Fruit fly (Drosophila melanogaster): ENCODE measurements around the gene Tbc1d8-9.

The Tbc1d8-9 gene

dm6 chr3L:21324724-21325123, 18.8 kb downstream of the Tbc1d8-9 start:
- TF ChIP-seq CG4360 (GFP tag; IDR thresholded peaks at IDR 0.05) (no peak), danr (GFP tag; IDR thresholded peaks at IDR 0.05) (no peak), TFAM (GFP tag; optimal IDR thresholded peaks at IDR 0.05) (no peak), CG10209 (GFP tag; optimal IDR thresholded peaks at IDR 0.05) (no peak), tin (GFP tag; optimal IDR thresholded peaks at IDR 0.05) (no peak), CG6854 (GFP tag; optimal IDR thresholded peaks at IDR 0.05) (no peak), ken (GFP tag; IDR thresholded peaks at IDR 0.05) (0 out of 3 replicates have a peak, but pooled peaks have one; percentile 6), CG10979 (tag; optimal IDR thresholded peaks at IDR 0.05) (no peak), slbo (GFP tag; IDR thresholded peaks at IDR 0.05) (no peak), zen2 (GFP tag; IDR thresholded peaks at IDR 0.05; ENCODE audit: partially characterized antibody) (no peak), toy (GFP tag; IDR thresholded peaks at IDR 0.05) (no peak), crp (GFP tag; optimal IDR thresholded peaks at IDR 0.05) (no peak), Ets65A (GFP tag) (peak; percentile 50), tup (GFP tag; optimal IDR thresholded peaks at IDR 0.05) (no peak), Dref (GFP tag; IDR thresholded peaks at IDR 0.05) (0 out of 2 replicates have a peak, but pooled peaks have one; percentile 2), caup (GFP tag; optimal IDR thresholded peaks at IDR 0.05; ENCODE audit: severe bottlenecking) (no peak), croc (GFP tag; conservative IDR thresholded peaks at IDR 0.05) (no peak), CG3065 (GFP tag; optimal IDR thresholded peaks at IDR 0.05) (no peak), Ada2b (GFP tag; IDR thresholded peaks at IDR 0.05) (no peak), CG11093 (GFP tag; IDR thresholded peaks at IDR 0.05) (no peak), Oli (tag; optimal IDR thresholded peaks at IDR 0.05) (no peak), kni (GFP tag; optimal IDR thresholded peaks at IDR 0.05) (no peak), Meics (GFP tag; optimal IDR thresholded peaks at IDR 0.05) (no peak), CG11456 (GFP tag; IDR thresholded peaks at IDR 0.05) (0 out of 3 replicates have a peak, but pooled peaks have one; percentile 54), CG6683 (GFP tag; optimal IDR thresholded peaks at IDR 0.05) (no peak), psq (GFP tag; optimal IDR thresholded peaks at IDR 0.05) (no peak)

DNA sequence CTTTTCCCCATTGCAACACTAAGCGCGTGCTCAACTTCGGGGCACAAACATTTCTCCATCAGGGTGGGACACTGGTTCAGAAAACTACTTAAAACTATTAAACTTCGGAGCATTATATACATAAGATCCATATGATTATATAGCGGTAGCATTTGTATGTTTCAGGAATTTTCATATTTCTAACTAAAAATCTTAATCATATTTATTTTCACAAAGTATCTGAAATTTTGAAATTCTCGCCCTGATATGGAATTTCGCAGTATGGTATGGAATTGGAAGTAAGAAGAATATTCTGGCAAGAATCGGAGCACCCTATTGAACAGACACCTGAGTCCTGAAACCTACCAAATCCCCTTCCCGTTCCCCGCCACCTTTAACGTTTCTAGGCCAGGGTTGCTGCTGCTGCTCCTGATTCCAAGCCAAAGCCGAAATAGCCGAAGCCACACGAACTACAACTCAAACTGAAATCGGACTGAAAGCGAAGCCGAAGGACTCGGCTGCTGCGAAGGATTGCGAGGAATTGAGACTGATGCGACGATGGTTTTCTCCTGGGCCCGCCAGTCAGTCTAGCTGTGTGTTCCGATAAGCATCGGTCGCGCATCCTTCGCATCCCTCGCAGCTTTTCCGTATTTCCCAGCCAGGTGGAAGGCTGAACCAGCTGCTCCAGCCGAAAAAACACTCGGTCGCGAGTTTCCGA, 21.6 kb downstream of the Tbc1d8-9 start:
- TF ChIP-seq CG13424 (tag; optimal IDR thresholded peaks at IDR 0.05), result peak; percentile 53
- peak; percentile 0 for TF ChIP-seq Hsf (GFP tag; optimal IDR thresholded peaks at IDR 0.05)
- TF ChIP-seq stc (GFP tag; IDR thresholded peaks at IDR 0.05), result no peak
- TF ChIP-seq tx (GFP tag; optimal IDR thresholded peaks at IDR 0.05), result no peak
- TF ChIP-seq CG17802 (tag; optimal IDR thresholded peaks at IDR 0.05), result no peak
- no peak for TF ChIP-seq Awh (GFP tag; IDR thresholded peaks at IDR 0.05)
- TF ChIP-seq sens (GFP tag), result peak; percentile 70
- peak; percentile 70 for TF ChIP-seq CG3281 (GFP tag; optimal IDR thresholded peaks at IDR 0.05)
- TF ChIP-seq sima (GFP tag; optimal IDR thresholded peaks at IDR 0.05), result no peak
- no peak for TF ChIP-seq CG8765 (GFP tag; IDR thresholded peaks at IDR 0.05)
- TF ChIP-seq fd3F (GFP tag; optimal IDR thresholded peaks at IDR 0.05), result peak; percentile 28
- TF ChIP-seq B-H2 (GFP tag; optimal IDR thresholded peaks at IDR 0.05), result peak; percentile 4
- TF ChIP-seq CG15514 (GFP tag; optimal IDR thresholded peaks at IDR 0.05), result peak; percentile 49
- TF ChIP-seq Hand (GFP tag; optimal IDR thresholded peaks at IDR 0.05), result peak; percentile 78
- TF ChIP-seq CG13894 (tag; optimal IDR thresholded peaks at IDR 0.05), result peak; percentile 59
- TF ChIP-seq lilli (GFP tag; optimal IDR thresholded peaks at IDR 0.05), result peak; percentile 37
- TF ChIP-seq CG30403 (GFP tag; optimal IDR thresholded peaks at IDR 0.05), result peak; percentile 10
- TF ChIP-seq CG2129 (GFP tag; IDR thresholded peaks at IDR 0.05; ENCODE audit: partially characterized antibody), result no peak
- no peak for TF ChIP-seq PHDP (tag; optimal IDR thresholded peaks at IDR 0.05)
- TF ChIP-seq E2f2 (GFP tag; IDR thresholded peaks at IDR 0.05), result no peak
- no peak for TF ChIP-seq CG7963 (GFP tag; IDR thresholded peaks at IDR 0.05; ENCODE audit: partially characterized antibody)
- TF ChIP-seq ranshi (GFP tag; IDR thresholded peaks at IDR 0.05), result no peak
- TF ChIP-seq CG1602 (GFP tag; optimal IDR thresholded peaks at IDR 0.05), result no peak
- TF ChIP-seq CG10431 (GFP tag; optimal IDR thresholded peaks at IDR 0.05), result no peak
- TF ChIP-seq fd96Cb (tag; optimal IDR thresholded peaks at IDR 0.05), result no peak
